Worm (Caenorhabditis elegans) whole organism, L1 larva: ENCODE results near the gene T12A2.21.
A peak's percentile ranks its signal among the peaks of the same experiment; 100 is the strongest.

Source experiments
- C04F5.9 ChIP-seq: sonication (generic microtip); optimal IDR thresholded peaks from 2 replicates; lab custom pipeline; 2016; ENCODE audit warnings: missing genetic modification characterization, missing compliant biosample characterization
- C34B4.2 ChIP-seq: sonication (generic microtip); optimal IDR thresholded peaks from 2 replicates; lab custom pipeline; 2017; ENCODE audit warnings: mild to moderate bottlenecking, missing genetic modification characterization, missing compliant biosample characterization
- F16B12.6 ChIP-seq: fragments of 150-350 bp; optimal IDR thresholded peaks from 2 replicates; lab custom pipeline; 2014; ENCODE audit warnings: missing biosample characterization, missing genetic modification characterization
- Y116A8C.19 ChIP-seq: sonication (generic microtip); optimal IDR thresholded peaks from 2 replicates; lab custom pipeline; 2016; ENCODE audit warnings: missing compliant biosample characterization, missing genetic modification characterization, borderline replicate concordance
- alr-1 ChIP-seq: fragments of 200-800 bp; sonication (Bioruptor generic); optimal IDR thresholded peaks from 2 replicates; lab custom pipeline; 2018; ENCODE audit warnings: borderline replicate concordance, mild to moderate bottlenecking, missing genetic modification characterization, missing compliant biosample characterization
- aly-2 ChIP-seq: fragments of 150-350 bp; optimal IDR thresholded peaks from 2 replicates; lab custom pipeline; 2014; ENCODE audit warnings: missing biosample characterization, missing genetic modification characterization
- ama-1 ChIP-seq: fragments of 150-350 bp; optimal IDR thresholded peaks from 2 replicates; lab custom pipeline; 2014
- blmp-1 ChIP-seq: fragments of 150-350 bp; optimal IDR thresholded peaks from 2 replicates; lab custom pipeline; 2014; ENCODE audit warnings: missing biosample characterization, missing genetic modification characterization
- ceh-63 ChIP-seq: fragments of 200-800 bp; sonication (Bioruptor generic); optimal IDR thresholded peaks from 2 replicates; lab custom pipeline; 2018; ENCODE audit warnings: mild to moderate bottlenecking, missing genetic modification characterization, missing compliant biosample characterization
- ceh-8 ChIP-seq: fragments of 200-800 bp; sonication (Bioruptor generic); optimal IDR thresholded peaks from 2 replicates; lab custom pipeline; 2018; ENCODE audit warnings: mild to moderate bottlenecking, missing genetic modification characterization, moderate library complexity, missing compliant biosample characterization
- ces-1 ChIP-seq: fragments of 150-350 bp; optimal IDR thresholded peaks from 2 replicates; lab custom pipeline; 2014; ENCODE audit warnings: missing biosample characterization, missing genetic modification reagents, missing genetic modification characterization
- efl-3 ChIP-seq: fragments of 200-800 bp; sonication (Bioruptor generic); optimal IDR thresholded peaks from 2 replicates; lab custom pipeline; 2018; ENCODE audit warnings: mild to moderate bottlenecking, missing genetic modification characterization, missing compliant biosample characterization
- egl-13 ChIP-seq: sonication (generic microtip); optimal IDR thresholded peaks from 2 replicates; lab custom pipeline; 2016; ENCODE audit warnings: missing genotype, missing genetic modification reagents, missing genetic modification characterization, missing compliant biosample characterization
- elt-3 ChIP-seq, 6 experiments: fragments of 150-350 bp in 1 of 6; sonication (generic microtip); optimal IDR thresholded peaks; 2 replicates each; lab custom pipeline; 2017 to 2018; ENCODE audit warnings: missing biosample characterization in 6 of 6, missing genetic modification characterization in 6 of 6, inconsistent platforms in 1 of 6
- ets-5 ChIP-seq: fragments of 200-800 bp; sonication (Bioruptor generic); IDR thresholded peaks from 2 replicates; pipeline ENCODE4 v1.3.6; 2022; ENCODE audit warnings: missing genetic modification characterization, missing compliant biosample characterization
- fkh-4 ChIP-seq: sonication (generic microtip); optimal IDR thresholded peaks from 2 replicates; lab custom pipeline; 2016; ENCODE audit warnings: missing compliant biosample characterization, missing genetic modification characterization, borderline replicate concordance
- fos-1 ChIP-seq: fragments of 150-350 bp; optimal IDR thresholded peaks from 2 replicates; lab custom pipeline; 2014; ENCODE audit warnings: missing biosample characterization, missing genetic modification characterization
- hlh-4 ChIP-seq: sonication (generic microtip); optimal IDR thresholded peaks from 2 replicates; lab custom pipeline; 2016; ENCODE audit warnings: mild to moderate bottlenecking, missing genetic modification characterization, missing compliant biosample characterization
- hpl-2 ChIP-seq: fragments of 150-350 bp; optimal IDR thresholded peaks from 2 replicates; lab custom pipeline; 2014; ENCODE audit warnings: missing biosample characterization, missing genetic modification reagents, missing genetic modification characterization
- irx-1 ChIP-seq: sonication (generic microtip); optimal IDR thresholded peaks from 2 replicates; lab custom pipeline; 2016; ENCODE audit warnings: missing genetic modification characterization, missing compliant biosample characterization
- isw-1 ChIP-seq: fragments of 200-800 bp; sonication (Bioruptor generic); IDR thresholded peaks from 2 replicates; pipeline ENCODE4 v1.3.6; 2022; ENCODE audit warnings: missing genetic modification characterization, missing compliant biosample characterization
- lin-13 ChIP-seq: fragments of 150-350 bp; optimal IDR thresholded peaks from 2 replicates; lab custom pipeline; 2014; ENCODE audit warnings: missing biosample characterization, missing genetic modification reagents, missing genetic modification characterization
- lin-15B ChIP-seq: fragments of 150-350 bp; sonication (generic microtip); optimal IDR thresholded peaks from 3 replicates; lab custom pipeline; 2014; ENCODE audit warnings: missing biosample characterization, missing genetic modification characterization
- lin-35 ChIP-seq, 2 experiments: fragments of 150-350 bp; optimal IDR thresholded peaks; 2 replicates each; lab custom pipeline; 2014; ENCODE audit warnings: missing biosample characterization in 2 of 2, missing genetic modification characterization in 2 of 2, missing genetic modification reagents in 2 of 2
- lsy-2 ChIP-seq, 2 experiments: fragments of 150-350 bp; optimal IDR thresholded peaks; 2 replicates each; lab custom pipeline; 2014; ENCODE audit warnings: missing biosample characterization in 2 of 2, missing genetic modification characterization in 2 of 2
- nhr-11 ChIP-seq: fragments of 150-350 bp; optimal IDR thresholded peaks from 2 replicates; lab custom pipeline; 2014; ENCODE audit warnings: missing biosample characterization, missing genetic modification characterization
- nhr-19 ChIP-seq: fragments of 200-800 bp; sonication (Bioruptor generic); conservative IDR thresholded peaks from 2 replicates; pipeline ENCODE4 v1.3.6; 2022; ENCODE audit warnings: missing genetic modification characterization, missing compliant biosample characterization
- nhr-20 ChIP-seq: sonication (generic microtip); optimal IDR thresholded peaks from 2 replicates; lab custom pipeline; 2016; ENCODE audit warnings: mild to moderate bottlenecking, missing genetic modification characterization, missing compliant biosample characterization
- nhr-237 ChIP-seq: fragments of 150-350 bp; optimal IDR thresholded peaks from 2 replicates; lab custom pipeline; 2014; ENCODE audit warnings: missing biosample characterization, missing genetic modification characterization
- nhr-47 ChIP-seq: sonication (generic microtip); optimal IDR thresholded peaks from 2 replicates; lab custom pipeline; 2016; ENCODE audit warnings: mild to moderate bottlenecking, missing genetic modification characterization, moderate library complexity, missing compliant biosample characterization
- nhr-71 ChIP-seq: sonication (generic microtip); optimal IDR thresholded peaks from 2 replicates; lab custom pipeline; 2016; ENCODE audit warnings: mild to moderate bottlenecking, missing genetic modification characterization, moderate library complexity, missing compliant biosample characterization
- nhr-84 ChIP-seq: sonication (generic microtip); optimal IDR thresholded peaks from 2 replicates; lab custom pipeline; 2017; ENCODE audit warnings: missing biosample characterization, missing genetic modification characterization
- nhr-85 ChIP-seq: sonication (generic microtip); peaks from one replicate; lab custom pipeline; 2016; ENCODE audit warnings: missing genetic modification characterization, inconsistent platforms, missing compliant biosample characterization
- nhr-90 ChIP-seq: sonication (generic microtip); optimal IDR thresholded peaks from 2 replicates; lab custom pipeline; 2016; ENCODE audit warnings: mild to moderate bottlenecking, missing genetic modification characterization, missing compliant biosample characterization; ENCODE audit not compliant: poor library complexity
- pax-3 ChIP-seq: fragments of 200-800 bp; sonication (Bioruptor generic); optimal IDR thresholded peaks from 2 replicates; lab custom pipeline; 2018; ENCODE audit warnings: mild to moderate bottlenecking, missing genetic modification characterization, moderate library complexity, missing compliant biosample characterization
- rnt-1 ChIP-seq: sonication (generic microtip); optimal IDR thresholded peaks from 2 replicates; lab custom pipeline; 2016; ENCODE audit warnings: mild to moderate bottlenecking, missing genetic modification characterization, moderate library complexity, missing compliant biosample characterization
- skn-1 ChIP-seq: fragments of 150-350 bp; optimal IDR thresholded peaks from 2 replicates; lab custom pipeline; 2014; ENCODE audit warnings: missing biosample characterization, missing genetic modification characterization
- snpc-4 ChIP-seq: fragments of 150-350 bp; optimal IDR thresholded peaks from 2 replicates; lab custom pipeline; 2014; ENCODE audit warnings: missing biosample characterization, missing genetic modification characterization
- snu-23 ChIP-seq: sonication (generic microtip); optimal IDR thresholded peaks from 2 replicates; lab custom pipeline; 2016; ENCODE audit warnings: missing genetic modification characterization, missing compliant biosample characterization
- sox-4 ChIP-seq: sonication (generic microtip); optimal IDR thresholded peaks from 2 replicates; lab custom pipeline; 2016; ENCODE audit warnings: missing genetic modification characterization, missing compliant biosample characterization
- sptf-1 ChIP-seq: fragments of 150-350 bp; optimal IDR thresholded peaks from 2 replicates; lab custom pipeline; 2014; ENCODE audit warnings: missing biosample characterization, missing genetic modification characterization
- tbx-2 ChIP-seq: sonication (generic microtip); optimal IDR thresholded peaks from 2 replicates; lab custom pipeline; 2016; ENCODE audit warnings: missing genetic modification characterization, missing compliant biosample characterization
- tlp-1 ChIP-seq: fragments of 150-350 bp; optimal IDR thresholded peaks from 2 replicates; lab custom pipeline; 2014; ENCODE audit warnings: missing biosample characterization, missing genetic modification characterization
- unc-30 ChIP-seq: sonication (generic microtip); optimal IDR thresholded peaks from 2 replicates; lab custom pipeline; 2017; ENCODE audit warnings: missing biosample characterization, missing genetic modification characterization
- unc-86 ChIP-seq: sonication (generic microtip); optimal IDR thresholded peaks from 2 replicates; lab custom pipeline; 2016; ENCODE audit warnings: missing genetic modification characterization, missing compliant biosample characterization
- unc-98 ChIP-seq: fragments of 200-800 bp; sonication (Bioruptor generic); IDR thresholded peaks from 2 replicates; pipeline ENCODE4 v1.3.6; 2022; ENCODE audit warnings: missing genetic modification characterization, missing compliant biosample characterization
- vab-15 ChIP-seq: sonication (generic microtip); optimal IDR thresholded peaks from 2 replicates; lab custom pipeline; 2017; ENCODE audit warnings: missing genotype, mild to moderate bottlenecking, missing genetic modification characterization, missing compliant biosample characterization
- zag-1 ChIP-seq: fragments of 150-350 bp; optimal IDR thresholded peaks from 2 replicates; lab custom pipeline; 2014; ENCODE audit warnings: missing biosample characterization, missing genetic modification characterization
- zip-4 ChIP-seq: fragments of 200-800 bp; sonication (Bioruptor generic); optimal IDR thresholded peaks from 2 replicates; lab custom pipeline; 2018; ENCODE audit warnings: mild to moderate bottlenecking, missing genetic modification characterization, moderate library complexity, missing compliant biosample characterization
- ztf-11 ChIP-seq, 2 experiments: sonication (generic microtip); optimal IDR thresholded peaks; 2 replicates each; lab custom pipeline; 2016 to 2017; ENCODE audit warnings: missing genetic modification characterization in 2 of 2, missing biosample characterization in 1 of 2, missing compliant biosample characterization in 1 of 2
- ztf-4 ChIP-seq: fragments of 150-350 bp; optimal IDR thresholded peaks from 2 replicates; lab custom pipeline; 2014; ENCODE audit warnings: missing biosample characterization, missing genetic modification characterization

The T12A2.21 gene

ce11 chrIII:6279453-6279852 is 42.9 kb upstream of the T12A2.21 start:
- TF ChIP-seq alr-1 (tag; lab: Kevin White, UChicago) (no peak), lin-13 (GFP tag; lab: Kevin White, UChicago) (peak; percentile 19), fos-1 (no peak), nhr-85 (tag; lab: Kevin White, UChicago) (peak; percentile 76), rnt-1 (tag; lab: Kevin White, UChicago) (peak; percentile 6)

- TF ChIP-seq fkh-4 (no peak), egl-13 (tag; lab: Kevin White, UChicago) (peak; percentile 71), ztf-11 (tag; optimal IDR thresholded peaks at IDR 0.05; lab: Kevin White, UChicago) (no peak), nhr-237 (tag; lab: Kevin White, UChicago) (no peak), aly-2 (peak; percentile 24), unc-86 (tag; lab: Kevin White, UChicago) (peak; percentile 65), ces-1 (GFP tag; lab: Kevin White, UChicago) (no peak), C34B4.2 (no peak), unc-30 (no peak), snpc-4 (tag; lab: Kevin White, UChicago) (peak; percentile 64), isw-1 (GFP tag; lab: Robert Waterston, UW) (peak; percentile 30), nhr-84 (tag; lab: Kevin White, UChicago) (no peak), vab-15 (tag; lab: Kevin White, UChicago) (no peak), sox-4 (tag; lab: Kevin White, UChicago) (no peak), snu-23 (GFP tag; lab: Kevin White, UChicago) (peak; percentile 81), C04F5.9 (tag; lab: Kevin White, UChicago) (peak; percentile 34), zag-1 (tag; lab: Kevin White, UChicago) (no peak), nhr-90 (tag; lab: Kevin White, UChicago) (peak; percentile 59), lin-15B (no peak), irx-1 (tag; lab: Kevin White, UChicago) (peak; percentile 52), ceh-8 (GFP tag; lab: Kevin White, UChicago) (no peak), ama-1 (lab: Kevin White, UChicago) (no peak), alr-1 (tag; lab: Kevin White, UChicago) (no peak), nhr-19 (GFP tag; lab: Robert Waterston, UW) (peak; percentile 76), nhr-20 (tag; lab: Kevin White, UChicago) (peak; percentile 71), hpl-2 (no peak), rnt-1 (tag; lab: Kevin White, UChicago) (peak; percentile 79), zip-4 (no peak), tbx-2 (tag; lab: Kevin White, UChicago) (peak; percentile 76), ceh-63 (no peak), elt-3 (tag; optimal IDR thresholded peaks at IDR 0.05; lab: Kevin White, UChicago) (no peak), ztf-4 (tag; lab: Kevin White, UChicago) (peak; percentile 43), nhr-11 (tag; lab: Kevin White, UChicago) (peak; percentile 7), efl-3 (GFP tag; lab: Kevin White, UChicago) (no peak), lin-13 (GFP tag; lab: Kevin White, UChicago) (no peak), nhr-71 (tag; lab: Kevin White, UChicago) (peak; percentile 89), Y116A8C.19 (no peak), blmp-1 (tag; lab: Kevin White, UChicago) (peak; percentile 49), sptf-1 (tag; lab: Kevin White, UChicago) (no peak), skn-1 (tag; lab: Kevin White, UChicago) (no peak), hlh-4 (tag; lab: Kevin White, UChicago) (no peak), F16B12.6 (tag; lab: Kevin White, UChicago) (peak; percentile 16), ets-5 (no peak), lsy-2 (tag; optimal IDR thresholded peaks at IDR 0.05; lab: Kevin White, UChicago) (peak in 1 of 2 experiments; percentile 76), lin-35 (GFP tag; optimal IDR thresholded peaks at IDR 0.05; lab: Kevin White, UChicago) (peak; percentile 55 to 63), nhr-85 (tag; lab: Kevin White, UChicago) (peak; percentile 70), pax-3 (tag; lab: Kevin White, UChicago) (no peak), unc-98 (GFP tag; lab: Robert Waterston, UW) (no peak), nhr-47 (peak; percentile 73), tlp-1 (tag; lab: Kevin White, UChicago) (no peak)
Observed at ce11 chrIII:6278301-6278827, 41.8 kb upstream of the T12A2.21 start, which contains the start of gene C18F10.7. Gene C18F10.7 (minus strand): TSS chrIII:6278351.
